Fruit fly (Drosophila melanogaster): ENCODE data around the gene CG42834.

Gene CG42834

dm6 chr3R:17418459-17418858 lies at the start of gene CG42834:
Gene CG42834, plus strand, starts transcription at chr3R:17418759.
- TF ChIP-seq CG17801 (GFP tag; optimal IDR thresholded peaks at IDR 0.05; ENCODE audit: partially characterized antibody), result no peak

DNA sequence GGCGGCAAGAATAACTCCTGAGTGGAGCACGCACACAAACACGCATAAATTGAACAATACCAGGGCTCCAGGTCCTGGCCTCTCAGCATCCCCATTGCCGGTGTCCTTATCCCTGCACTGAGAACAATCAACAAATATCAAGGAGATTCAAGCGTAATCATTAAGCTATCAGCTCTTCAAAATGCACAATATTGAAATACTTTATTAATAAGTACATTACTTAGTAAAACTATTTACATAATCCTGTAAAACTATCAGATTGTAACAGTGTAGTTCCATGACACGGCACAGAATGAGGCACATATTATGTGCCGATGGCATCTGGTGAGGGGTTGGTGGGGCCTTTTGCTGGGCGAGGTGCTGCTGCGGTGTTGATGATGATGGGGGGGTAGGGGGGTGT lies 47.5 kb upstream of the CG42834 start:
- TF ChIP-seq CG17801 (GFP tag; optimal IDR thresholded peaks at IDR 0.05; ENCODE audit: partially characterized antibody), result no peak

dm6 chr3R:17377503-17377902 lies 41.1 kb upstream of the CG42834 start:
- no peak for TF ChIP-seq CG17801 (GFP tag; optimal IDR thresholded peaks at IDR 0.05; ENCODE audit: partially characterized antibody)

DNA sequence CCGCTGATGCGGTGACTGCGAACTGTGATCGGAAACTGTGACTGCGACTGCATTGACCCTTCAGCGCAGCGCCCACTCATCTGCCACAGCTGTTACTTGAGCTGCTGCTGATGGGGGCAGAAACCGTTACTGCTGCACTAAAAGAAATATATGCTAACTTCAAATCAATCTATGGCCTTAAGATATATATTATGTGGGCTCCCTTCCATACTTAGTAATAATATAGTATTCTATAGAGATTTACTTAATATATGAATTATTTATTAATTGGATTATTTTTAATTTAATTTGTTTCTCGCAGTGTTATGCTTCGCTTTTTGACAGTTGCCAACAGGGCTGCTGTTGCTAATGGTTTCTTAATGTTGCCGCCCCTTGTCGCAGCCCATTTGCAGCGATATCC lies 39.5 kb upstream of the CG42834 start:
- TF ChIP-seq CG17801 (GFP tag; optimal IDR thresholded peaks at IDR 0.05; ENCODE audit: partially characterized antibody), result no peak

dm6 chr3R:17379742-17380141 lies 38.8 kb upstream of the CG42834 start, which contains the start of gene lute:
Gene lute, plus strand, starts transcription at chr3R:17379944.
- TF ChIP-seq CG17801 (GFP tag; optimal IDR thresholded peaks at IDR 0.05; ENCODE audit: partially characterized antibody), result no peak

dm6 chr3R:17381916-17382315 lies 36.6 kb upstream of the CG42834 start:
- TF ChIP-seq CG17801 (GFP tag; optimal IDR thresholded peaks at IDR 0.05; ENCODE audit: partially characterized antibody), result no peak

DNA sequence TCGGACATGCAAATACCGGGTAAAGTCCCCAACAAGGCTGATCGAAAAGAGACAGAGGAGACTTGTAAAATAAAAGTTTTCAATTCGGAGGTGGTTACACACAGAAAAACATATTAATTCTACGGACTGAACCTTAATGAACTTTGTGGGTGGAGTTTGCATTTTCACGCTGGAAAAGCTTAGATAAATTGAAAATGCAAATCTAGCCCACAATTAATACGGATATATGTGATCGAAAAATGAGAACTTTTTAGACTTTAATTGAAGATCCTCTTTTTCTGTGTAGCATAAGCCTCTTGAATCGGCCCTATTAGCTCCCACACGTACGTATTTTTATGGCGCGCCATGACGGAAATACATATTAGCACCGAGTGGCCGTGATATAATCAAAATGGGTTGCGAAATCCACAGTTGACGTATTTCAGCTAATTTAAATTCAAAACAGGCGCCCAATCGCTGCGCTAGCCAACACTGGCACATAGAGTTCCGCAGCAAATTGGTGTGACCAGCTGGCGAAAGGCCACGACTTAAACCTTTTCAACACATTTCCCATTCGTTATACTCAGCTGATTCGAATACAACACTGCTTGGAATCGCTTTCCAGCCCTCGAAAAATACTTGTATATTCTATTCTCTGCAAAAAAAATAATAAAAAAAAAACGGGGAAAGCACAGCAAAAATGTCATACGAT lies 33.1 kb upstream of the CG42834 start:
- peak; percentile 79 for TF ChIP-seq CG17801 (GFP tag; optimal IDR thresholded peaks at IDR 0.05; ENCODE audit: partially characterized antibody)

dm6 chr3R:17386168-17386819 lies 32.3 kb upstream of the CG42834 start:
- peak; percentile 51 for TF ChIP-seq CG17801 (GFP tag; optimal IDR thresholded peaks at IDR 0.05; ENCODE audit: partially characterized antibody)

- peak; percentile 96 for TF ChIP-seq CG17801 (GFP tag; optimal IDR thresholded peaks at IDR 0.05; ENCODE audit: partially characterized antibody)
Observed at dm6 chr3R:17391313-17391845, 27.2 kb upstream of the CG42834 start, which contains the start of the genes Brf and sds22. Gene Brf, minus strand, starts transcription at chr3R:17391337. Gene sds22, plus strand, starts transcription at chr3R:17391594.

dm6 chr3R:17394318-17395188 lies 24.0 kb upstream of the CG42834 start, which contains the start of gene CREG:
Gene CREG, minus strand, starts transcription at chr3R:17394640.
- TF ChIP-seq CG17801 (GFP tag; optimal IDR thresholded peaks at IDR 0.05; ENCODE audit: partially characterized antibody), result no peak

dm6 chr3R:17400102-17400501 lies 18.5 kb upstream of the CG42834 start:
- no peak for TF ChIP-seq CG17801 (GFP tag; optimal IDR thresholded peaks at IDR 0.05; ENCODE audit: partially characterized antibody)

DNA sequence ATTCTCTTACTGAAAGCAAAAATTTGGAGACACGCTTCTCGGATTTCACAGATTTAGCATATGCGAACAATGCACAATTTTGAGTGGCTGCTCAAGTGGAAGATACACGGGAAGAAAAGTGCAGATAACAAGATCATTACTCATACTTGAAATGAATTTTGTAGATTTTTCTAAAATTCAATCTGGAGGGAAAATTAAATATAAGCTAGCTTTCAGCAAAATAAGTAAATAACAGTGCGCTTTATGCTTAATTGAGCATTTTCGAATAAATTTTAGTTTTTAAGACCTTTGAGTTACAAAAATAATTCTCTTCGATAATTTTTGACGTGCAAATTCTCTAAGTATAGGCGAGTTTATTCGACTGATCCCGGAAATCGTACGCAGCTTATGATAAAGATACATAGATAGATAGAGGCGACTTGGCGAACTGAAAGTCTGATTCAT lies 17.9 kb upstream of the CG42834 start:
- TF ChIP-seq CG17801 (GFP tag; optimal IDR thresholded peaks at IDR 0.05; ENCODE audit: partially characterized antibody), result peak; percentile 51

DNA sequence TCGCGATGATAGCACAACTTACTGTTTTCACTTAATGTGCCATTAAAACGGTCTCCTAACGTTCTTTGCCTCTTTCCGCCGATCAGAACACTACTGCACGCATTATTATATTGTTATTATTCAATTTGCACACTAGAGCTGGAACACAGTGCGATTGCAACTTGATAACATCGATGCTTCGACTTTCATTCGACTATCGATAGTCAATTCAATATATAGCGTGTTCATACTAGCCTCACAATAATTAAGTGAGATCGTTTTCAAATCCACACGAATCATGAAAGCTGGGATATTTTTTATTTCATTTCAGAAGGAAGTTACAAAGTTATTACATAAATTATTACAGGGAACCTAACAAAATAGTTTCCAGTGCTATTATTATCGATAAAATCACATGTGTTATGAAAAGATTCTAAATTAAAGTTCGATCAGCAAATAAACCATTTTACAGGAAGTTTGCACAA lies 17.2 kb upstream of the CG42834 start:
- peak; percentile 20 for TF ChIP-seq CG17801 (GFP tag; optimal IDR thresholded peaks at IDR 0.05; ENCODE audit: partially characterized antibody)

dm6 chr3R:17402434-17402833 lies 16.1 kb upstream of the CG42834 start, which contains the start of gene Sur-8:
Gene Sur-8, minus strand, starts transcription at chr3R:17402515.
- no peak for TF ChIP-seq CG17801 (GFP tag; optimal IDR thresholded peaks at IDR 0.05; ENCODE audit: partially characterized antibody)

- no peak for TF ChIP-seq CG17801 (GFP tag; optimal IDR thresholded peaks at IDR 0.05; ENCODE audit: partially characterized antibody)
Observed at dm6 chr3R:17403188-17403587, 15.4 kb upstream of the CG42834 start, which contains the start of gene CG34279. Gene CG34279, minus strand, starts transcription at chr3R:17403288.
